Fruit fly (Drosophila melanogaster): ENCODE data around the gene yellow-f2.

- TF ChIP-seq CG10348 (GFP tag; IDR thresholded peaks at IDR 0.05) = no peak
- TF ChIP-seq CG4496 (GFP tag; IDR thresholded peaks at IDR 0.05) = no peak
These were observed 43.1 kb upstream of the yellow-f2 start, which contains the start of gene CG11668 for dm6 chr3R:13038075-13038474.
